Worm (Caenorhabditis elegans) whole organism, young adult: ENCODE results near the gene F43C11.4.

Source experiments
- B0261.1 ChIP-seq: sonication (generic microtip); optimal IDR thresholded peaks from 2 replicates; lab custom pipeline; 2016; ENCODE audit warnings: mild to moderate bottlenecking, missing genetic modification characterization, moderate library complexity, missing compliant biosample characterization
- F23B12.7 ChIP-seq: sonication (generic microtip); optimal IDR thresholded peaks from 2 replicates; lab custom pipeline; 2017; ENCODE audit warnings: missing genetic modification characterization, mild to moderate bottlenecking, missing compliant biosample characterization, antibody characterized with exemption, moderate library complexity; ENCODE audit not compliant: insufficient read depth
- Y53G8AR.9 ChIP-seq: fragments of 200-800 bp; sonication (Bioruptor generic); conservative IDR thresholded peaks from 2 replicates; pipeline ENCODE4 v1.3.6; 2022; ENCODE audit warnings: missing genetic modification reagents, missing genetic modification characterization, missing compliant biosample characterization
- akir-1 ChIP-seq: fragments of 200-800 bp; sonication (Bioruptor generic); optimal IDR thresholded peaks from 2 replicates; lab custom pipeline; 2018; ENCODE audit warnings: mild to moderate bottlenecking, missing genetic modification characterization, moderate library complexity, missing compliant biosample characterization
- ama-1 ChIP-seq, 3 experiments: fragments of 150-350 bp in 1 of 3; sonication (generic microtip) in 2 of 3; optimal IDR thresholded peaks; 2 replicates each; lab custom pipeline; 2014 to 2018; ENCODE audit warnings: missing biosample characterization in 2 of 3, missing genetic modification characterization in 2 of 3, missing genetic modification reagents in 2 of 3
- aptf-2 ChIP-seq: fragments of 200-800 bp; sonication (Bioruptor generic); conservative IDR thresholded peaks from 2 replicates; pipeline ENCODE4 v1.3.6; 2022; ENCODE audit warnings: missing genetic modification reagents, missing genetic modification characterization, missing compliant biosample characterization
- atf-7 ChIP-seq: sonication (generic microtip); optimal IDR thresholded peaks from 2 replicates; lab custom pipeline; 2017; ENCODE audit warnings: mild to moderate bottlenecking, missing genetic modification characterization, missing compliant biosample characterization
- bed-1 ChIP-seq: fragments of 200-800 bp; sonication (Bioruptor generic); IDR thresholded peaks from 2 replicates; pipeline ENCODE4 v1.3.6; 2022; ENCODE audit warnings: missing genetic modification reagents, missing genetic modification characterization, missing compliant biosample characterization
- ccch-3 ChIP-seq: fragments of 200-800 bp; sonication (Bioruptor generic); optimal IDR thresholded peaks from 2 replicates; lab custom pipeline; 2018; ENCODE audit warnings: mild to moderate bottlenecking, missing genetic modification characterization, missing compliant biosample characterization
- ceh-27 ChIP-seq: fragments of 200-800 bp; sonication (Bioruptor generic); optimal IDR thresholded peaks from 2 replicates; lab custom pipeline; 2018; ENCODE audit warnings: mild to moderate bottlenecking, missing genetic modification characterization, moderate library complexity, missing compliant biosample characterization
- ceh-79 ChIP-seq: sonication (generic microtip); optimal IDR thresholded peaks from 2 replicates; lab custom pipeline; 2017; ENCODE audit warnings: mild to moderate bottlenecking, missing genetic modification characterization, missing compliant biosample characterization
- ceh-91 ChIP-seq: fragments of 200-800 bp; sonication (Bioruptor generic); IDR thresholded peaks from 2 replicates; pipeline ENCODE4 v1.3.6; 2022; ENCODE audit warnings: missing genetic modification reagents, missing genetic modification characterization, missing compliant biosample characterization
- dpl-1 ChIP-seq: fragments of 150-350 bp; optimal IDR thresholded peaks from 2 replicates; lab custom pipeline; 2014; ENCODE audit warnings: missing biosample characterization, missing genetic modification reagents, missing genetic modification characterization
- egl-18 ChIP-seq: fragments of 200-800 bp; sonication (Bioruptor generic); IDR thresholded peaks from 2 replicates; pipeline ENCODE4 v1.3.6; 2022; ENCODE audit warnings: missing genetic modification reagents, missing genetic modification characterization, missing compliant biosample characterization
- egl-44 ChIP-seq: fragments of 200-800 bp; sonication (Bioruptor generic); IDR thresholded peaks from 2 replicates; pipeline ENCODE4 v1.3.6; 2022; ENCODE audit warnings: missing genetic modification reagents, missing genetic modification characterization, missing compliant biosample characterization
- ets-4 ChIP-seq: fragments of 200-800 bp; sonication (Bioruptor generic); optimal IDR thresholded peaks from 2 replicates; lab custom pipeline; 2018; ENCODE audit warnings: mild to moderate bottlenecking, missing genetic modification characterization, missing compliant biosample characterization
- gei-17 ChIP-seq: fragments of 200-800 bp; sonication (Bioruptor generic); optimal IDR thresholded peaks from 2 replicates; lab custom pipeline; 2018; ENCODE audit warnings: mild to moderate bottlenecking, missing genetic modification characterization, missing compliant biosample characterization
- lir-1 ChIP-seq: fragments of 200-800 bp; sonication (Bioruptor generic); conservative IDR thresholded peaks from 2 replicates; pipeline ENCODE4 v1.3.6; 2022; ENCODE audit warnings: missing genetic modification reagents, missing genetic modification characterization, missing compliant biosample characterization
- madf-10 ChIP-seq: sonication (generic microtip); optimal IDR thresholded peaks from 2 replicates; lab custom pipeline; 2016; ENCODE audit warnings: mild to moderate bottlenecking, missing genetic modification characterization, missing compliant biosample characterization
- madf-3 ChIP-seq: fragments of 200-800 bp; sonication (Bioruptor generic); IDR thresholded peaks from 2 replicates; pipeline ENCODE4 v1.3.6; 2022; ENCODE audit warnings: missing genetic modification reagents, missing genetic modification characterization, missing compliant biosample characterization
- madf-8 ChIP-seq: fragments of 200-800 bp; sonication (Bioruptor generic); conservative IDR thresholded peaks from 2 replicates; pipeline ENCODE4 v1.3.6; 2022; ENCODE audit warnings: missing genetic modification reagents, missing genetic modification characterization, missing compliant biosample characterization
- mcd-1 ChIP-seq: fragments of 200-800 bp; sonication (Bioruptor generic); IDR thresholded peaks from 2 replicates; pipeline ENCODE4 v1.3.6; 2022; ENCODE audit warnings: missing genetic modification reagents, missing genetic modification characterization, missing compliant biosample characterization
- nfya-1 ChIP-seq: sonication (generic microtip); optimal IDR thresholded peaks from 2 replicates; lab custom pipeline; 2017; ENCODE audit warnings: antibody characterized with exemption, missing compliant biosample characterization, missing genetic modification characterization, borderline replicate concordance; ENCODE audit not compliant: insufficient read depth
- nfyb-1 ChIP-seq: fragments of 200-800 bp; sonication (Bioruptor generic); IDR thresholded peaks from 2 replicates; pipeline ENCODE4 v1.3.6; 2022; ENCODE audit warnings: missing genetic modification reagents, missing genetic modification characterization, missing compliant biosample characterization
- nhr-179 ChIP-seq: sonication (generic microtip); optimal IDR thresholded peaks from 2 replicates; lab custom pipeline; 2016; ENCODE audit warnings: mild to moderate bottlenecking, missing genetic modification characterization, missing compliant biosample characterization
- nhr-27 ChIP-seq: fragments of 200-800 bp; sonication (Bioruptor generic); optimal IDR thresholded peaks from 2 replicates; lab custom pipeline; 2018; ENCODE audit warnings: mild to moderate bottlenecking, missing genetic modification characterization, moderate library complexity, missing compliant biosample characterization
- nhr-80 ChIP-seq: sonication (generic microtip); optimal IDR thresholded peaks from 2 replicates; lab custom pipeline; 2016; ENCODE audit warnings: missing genetic modification characterization, missing compliant biosample characterization
- pha-4 ChIP-seq: fragments of 150-350 bp; sonication (generic microtip); optimal IDR thresholded peaks from 2 replicates; lab custom pipeline; 2014; ENCODE audit warnings: missing biosample characterization, missing genetic modification reagents, missing genetic modification characterization
- rcor-1 ChIP-seq: fragments of 200-800 bp; sonication (Bioruptor generic); IDR thresholded peaks from 2 replicates; pipeline ENCODE4 v1.3.6; 2022; ENCODE audit warnings: missing genetic modification reagents, missing genetic modification characterization, missing compliant biosample characterization
- snpc-3.4 ChIP-seq: sonication (generic microtip); optimal IDR thresholded peaks from 2 replicates; lab custom pipeline; 2017; ENCODE audit warnings: missing genetic modification characterization, mild to moderate bottlenecking, missing compliant biosample characterization, antibody characterized with exemption, moderate library complexity, missing genotype, missing genetic modification reagents
- tbx-9 ChIP-seq: sonication (generic microtip); optimal IDR thresholded peaks from 2 replicates; lab custom pipeline; 2016; ENCODE audit warnings: borderline replicate concordance, missing genetic modification characterization, inconsistent platforms, missing compliant biosample characterization
- zim-3 ChIP-seq: sonication (generic microtip); optimal IDR thresholded peaks from 2 replicates; lab custom pipeline; 2017; ENCODE audit warnings: mild to moderate bottlenecking, missing genetic modification characterization, moderate library complexity, missing compliant biosample characterization
- ztf-22 ChIP-seq: fragments of 200-800 bp; sonication (Bioruptor generic); optimal IDR thresholded peaks from 2 replicates; lab custom pipeline; 2018; ENCODE audit warnings: mild to moderate bottlenecking, missing genetic modification characterization, moderate library complexity, missing compliant biosample characterization
- ztf-25 ChIP-seq: fragments of 200-800 bp; sonication (Bioruptor generic); IDR thresholded peaks from 2 replicates; pipeline ENCODE4 v1.3.6; 2022; ENCODE audit warnings: missing genetic modification reagents, missing genetic modification characterization, missing compliant biosample characterization

The F43C11.4 gene

DNA sequence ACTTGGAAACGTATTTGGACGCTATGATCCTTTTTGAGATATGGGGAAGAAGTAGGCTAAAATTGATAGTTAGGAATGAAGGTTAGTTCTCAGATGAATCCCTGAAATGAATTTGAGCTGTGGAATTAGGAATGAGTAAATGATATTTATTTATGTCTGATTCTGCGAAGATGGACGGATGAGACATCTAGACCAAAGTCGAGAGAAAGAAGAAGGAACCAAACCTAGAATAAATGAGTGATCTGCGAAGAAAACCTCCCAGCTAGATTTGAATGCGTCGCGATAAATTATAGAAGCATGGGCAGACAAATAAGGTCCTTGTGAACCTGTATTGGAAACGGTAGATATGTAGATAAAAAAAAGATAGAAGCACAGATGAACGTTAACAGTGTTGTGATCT lies 13.2 kb downstream of the F43C11.4 start, which contains the start of gene F43C11.16:
Gene F43C11.16, minus strand, starts transcription at position 101 of the 400 bp plus-strand sequence.
- TF ChIP-seq ceh-27 (GFP tag; lab: Kevin White, UChicago) (no peak), nfyb-1 (no peak), akir-1 (GFP tag; lab: Kevin White, UChicago) (no peak), zim-3 (tag; lab: Kevin White, UChicago) (no peak), gei-17 (GFP tag; lab: Kevin White, UChicago) (no peak)
- TF ChIP-seq, all 124 proteins: peak for 0

DNA sequence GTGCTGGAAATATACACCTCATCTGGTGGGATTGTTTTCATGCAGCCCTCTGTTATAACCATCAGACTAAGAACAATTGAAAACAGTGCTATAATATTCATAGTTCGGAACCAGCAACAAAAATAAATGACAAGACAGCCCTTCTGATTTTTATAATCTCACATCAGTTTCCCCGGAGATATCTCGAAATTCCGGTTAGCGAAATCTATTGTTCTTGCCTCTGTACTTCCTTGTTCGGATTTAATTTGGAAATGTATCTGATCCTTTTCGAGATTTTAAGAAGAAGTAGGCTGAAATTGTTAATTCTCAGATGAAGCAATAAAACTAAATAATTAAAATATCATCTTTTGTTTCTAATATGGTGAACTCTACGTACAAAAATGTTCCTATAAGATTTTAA lies 16.9 kb downstream of the F43C11.4 start, which contains the start of gene F43C11.11:
Gene F43C11.11, minus strand, starts transcription at position 101 of the 400 bp plus-strand sequence.
- no peak for TF ChIP-seq aptf-2

DNA sequence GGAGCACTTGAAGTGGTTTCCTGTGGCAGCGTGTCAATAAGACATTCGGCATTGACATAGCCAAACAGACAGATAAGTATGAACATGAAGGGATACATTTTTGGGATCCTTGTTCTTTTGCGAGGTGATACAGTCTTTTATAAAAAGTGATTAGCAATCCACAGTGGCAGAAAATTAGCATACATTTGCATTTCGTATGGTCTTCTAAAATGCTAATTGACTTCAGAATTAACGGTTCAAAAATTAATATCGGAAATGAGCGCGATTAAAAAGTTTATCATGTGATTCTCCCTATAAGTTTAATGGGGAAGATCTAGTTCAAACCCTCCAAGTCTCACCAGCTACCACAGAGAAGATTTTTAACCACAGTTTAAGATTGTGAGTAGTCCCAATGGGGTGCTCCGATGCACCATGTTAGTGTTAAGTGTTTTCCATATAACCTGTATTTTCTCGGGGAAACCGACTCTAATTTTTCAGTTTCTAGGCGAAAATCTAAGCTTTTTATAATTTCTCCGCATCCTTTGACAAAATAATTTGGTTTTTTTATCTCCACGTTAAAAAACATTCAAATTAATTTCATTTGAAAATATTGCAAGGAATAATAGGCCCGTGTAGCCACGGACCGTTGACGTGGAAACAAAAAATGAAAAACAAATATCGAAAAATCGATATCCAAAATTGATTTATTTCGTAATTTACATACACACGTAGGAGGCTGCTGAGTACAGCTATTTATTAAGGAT lies 20.0 kb downstream of the F43C11.4 start, which contains the start of the genes F43C11.12 and F16G10.5:
Gene F43C11.12, minus strand, starts transcription at position 101 of the 743 bp plus-strand sequence.
Gene F16G10.5, plus strand, starts transcription at position 693 of the 743 bp plus-strand sequence.
- TF ChIP-seq Y53G8AR.9 (no peak), ceh-91 (GFP tag; lab: Robert Waterston, UW) (no peak), dpl-1 (GFP tag; lab: Kevin White, UChicago) (no peak), ztf-22 (GFP tag; lab: Kevin White, UChicago) (no peak), ccch-3 (no peak), ets-4 (GFP tag; lab: Kevin White, UChicago) (no peak), snpc-3.4 (no peak), nhr-80 (tag; lab: Kevin White, UChicago) (no peak), madf-8 (no peak), egl-44 (no peak), rcor-1 (GFP tag; lab: Robert Waterston, UW) (no peak)

DNA sequence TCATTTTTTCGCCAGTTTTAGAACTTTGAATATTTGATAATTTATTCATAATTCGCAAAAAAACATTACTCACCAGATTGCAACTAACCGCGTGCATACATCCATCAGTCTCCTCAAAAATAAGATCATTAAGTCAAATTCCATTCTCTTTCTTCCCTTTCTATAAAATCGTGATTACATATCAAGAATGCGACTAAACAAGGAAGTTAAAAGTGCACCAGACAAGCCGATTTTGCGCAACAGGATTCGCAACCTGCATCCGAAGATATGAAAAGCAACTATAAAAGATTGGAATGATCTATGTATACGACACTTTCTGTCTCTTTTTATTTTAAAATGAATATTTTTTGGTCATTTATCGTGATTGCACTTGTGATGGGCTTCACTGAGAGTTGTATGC lies 22.2 kb downstream of the F43C11.4 start, which contains the start of gene hpo-25:
Gene hpo-25, plus strand, starts transcription at position 301 of the 400 bp plus-strand sequence.
- TF ChIP-seq F23B12.7 (tag; lab: Kevin White, UChicago), result no peak
- TF ChIP-seq tbx-9, result no peak
- TF ChIP-seq nhr-179 (tag; lab: Kevin White, UChicago), result no peak
- TF ChIP-seq nfya-1 (tag; lab: Kevin White, UChicago), result no peak
- no peak for TF ChIP-seq snpc-3.4
- TF ChIP-seq dpl-1 (GFP tag; lab: Kevin White, UChicago), result no peak
- TF ChIP-seq pha-4 (tag; lab: Kevin White, UChicago), result no peak
- no peak for TF ChIP-seq ceh-79 (tag; lab: Kevin White, UChicago)
- no peak for TF ChIP-seq ama-1 (optimal IDR thresholded peaks at IDR 0.05; lab: Kevin White, UChicago)
- TF ChIP-seq ama-1 (GFP tag; optimal IDR thresholded peaks at IDR 0.05; lab: Kevin White, UChicago), result no peak
- no peak for TF ChIP-seq atf-7 (tag; lab: Kevin White, UChicago)
- TF ChIP-seq egl-18 (GFP tag; lab: Robert Waterston, UW), result no peak
- no peak for TF ChIP-seq mcd-1
- no peak for TF ChIP-seq nhr-27
- no peak for TF ChIP-seq lir-1
- no peak for TF ChIP-seq madf-3 (GFP tag; lab: Robert Waterston, UW)
- no peak for TF ChIP-seq zim-3 (tag; lab: Kevin White, UChicago)
- no peak for TF ChIP-seq madf-10 (tag; lab: Kevin White, UChicago)
- no peak for TF ChIP-seq ztf-25 (GFP tag; lab: Robert Waterston, UW)
- no peak for TF ChIP-seq B0261.1 (tag; lab: Kevin White, UChicago)
- TF ChIP-seq bed-1 (GFP tag; lab: Robert Waterston, UW), result no peak
